Worm (Caenorhabditis elegans) whole organism, early embryonic: ENCODE measurements around the gene fbxa-166.

ENCODE experiments used
- B0310.2 ChIP-seq: sonication (generic microtip); optimal IDR thresholded peaks from 2 replicates; lab custom pipeline; 2016; ENCODE audit warnings: mild to moderate bottlenecking, missing genetic modification characterization, missing compliant biosample characterization
- F13C5.2 ChIP-seq: sonication (generic microtip); optimal IDR thresholded peaks from 2 replicates; lab custom pipeline; 2017; ENCODE audit warnings: mild to moderate bottlenecking, missing genetic modification characterization, inconsistent platforms, missing compliant biosample characterization
- aly-1 ChIP-seq: sonication (generic microtip); optimal IDR thresholded peaks from 2 replicates; lab custom pipeline; 2016; ENCODE audit warnings: missing genetic modification characterization, missing compliant biosample characterization
- ama-1 ChIP-seq: fragments of 150-350 bp; optimal IDR thresholded peaks from 2 replicates; lab custom pipeline; 2014
- ceh-13 ChIP-seq: fragments of 200-800 bp; sonication (Bioruptor generic); optimal IDR thresholded peaks from 2 replicates; lab custom pipeline; 2018; ENCODE audit warnings: mild to moderate bottlenecking, missing genetic modification characterization, missing compliant biosample characterization
- ceh-36 ChIP-seq: sonication (generic microtip); optimal IDR thresholded peaks from 2 replicates; lab custom pipeline; 2016; ENCODE audit warnings: missing genetic modification characterization, inconsistent platforms, missing compliant biosample characterization
- ets-7 ChIP-seq: sonication (generic microtip); optimal IDR thresholded peaks from 2 replicates; lab custom pipeline; 2016; ENCODE audit warnings: missing genotype, missing genetic modification characterization, missing compliant biosample characterization
- flt-1 ChIP-seq: fragments of 200-800 bp; sonication (Bioruptor generic); IDR thresholded peaks from 2 replicates; pipeline ENCODE4 v1.3.6; 2022; ENCODE audit warnings: missing genetic modification characterization, missing compliant biosample characterization
- hmbx-1 ChIP-seq: sonication (generic microtip); optimal IDR thresholded peaks from 2 replicates; lab custom pipeline; 2016; ENCODE audit warnings: mild to moderate bottlenecking, missing genetic modification characterization, missing compliant biosample characterization
- hmg-4 ChIP-seq: fragments of 200-800 bp; sonication (Bioruptor generic); optimal IDR thresholded peaks from 2 replicates; lab custom pipeline; 2018; ENCODE audit warnings: mild to moderate bottlenecking, missing genetic modification characterization, missing compliant biosample characterization
- hnd-1 ChIP-seq: sonication (generic microtip); optimal IDR thresholded peaks from 2 replicates; lab custom pipeline; 2016; ENCODE audit warnings: missing genetic modification characterization, missing compliant biosample characterization
- pes-1 ChIP-seq: fragments of 200-800 bp; sonication (Bioruptor generic); IDR thresholded peaks from 2 replicates; pipeline ENCODE4 v1.3.6; 2022; ENCODE audit warnings: missing genetic modification reagents, missing genetic modification characterization, missing compliant biosample characterization
- scrt-1 ChIP-seq: fragments of 200-800 bp; sonication (Bioruptor generic); IDR thresholded peaks from 2 replicates; pipeline ENCODE4 v1.3.6; 2022; ENCODE audit warnings: missing genetic modification characterization, missing compliant biosample characterization
- sea-1 ChIP-seq: fragments of 200-800 bp; sonication (Bioruptor generic); conservative IDR thresholded peaks from 2 replicates; pipeline ENCODE4 v1.3.6; 2022; ENCODE audit warnings: missing genetic modification characterization, missing compliant biosample characterization
- tbx-11 ChIP-seq: fragments of 200-800 bp; sonication (Bioruptor generic); IDR thresholded peaks from 2 replicates; pipeline ENCODE4 v1.3.6; 2022; ENCODE audit warnings: missing genetic modification characterization, missing compliant biosample characterization
- tbx-37 ChIP-seq: fragments of 200-800 bp; sonication (Bioruptor generic); conservative IDR thresholded peaks from 2 replicates; pipeline ENCODE4 v1.3.6; 2022; ENCODE audit warnings: missing genetic modification reagents, missing genetic modification characterization, missing compliant biosample characterization
- tra-4 ChIP-seq: sonication (generic microtip); optimal IDR thresholded peaks from 2 replicates; lab custom pipeline; 2017; ENCODE audit warnings: missing genetic modification characterization, missing compliant biosample characterization

The fbxa-166 gene

DNA sequence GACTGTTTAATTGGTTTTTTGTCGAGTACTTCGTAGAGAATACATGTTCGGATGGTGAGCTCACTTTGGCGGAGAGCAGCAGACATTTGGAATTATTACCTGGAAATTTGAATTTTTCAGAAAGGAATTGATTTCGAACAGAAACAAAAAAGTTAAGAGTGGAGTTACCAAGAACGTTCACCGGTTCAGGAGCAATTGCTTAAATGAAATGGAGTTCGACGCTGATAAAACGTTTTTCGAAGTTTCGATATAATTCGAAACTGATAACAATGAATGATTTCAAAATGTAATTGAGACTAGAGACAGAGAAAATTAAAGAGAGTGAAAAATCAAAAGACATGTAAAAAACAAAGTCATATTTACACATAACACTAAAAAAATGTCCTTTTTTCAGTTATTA lies 8.2 kb downstream of the fbxa-166 start, which contains the start of gene fbxa-163:
fbxa-163 (minus strand) TSS at position 101 of the 400 bp plus-strand sequence.
- TF ChIP-seq hmbx-1 (tag; lab: Kevin White, UChicago), result no peak
- no peak for TF ChIP-seq F13C5.2 (tag; lab: Kevin White, UChicago)
- no peak for TF ChIP-seq ama-1 (lab: Kevin White, UChicago)
- no peak for TF ChIP-seq ceh-13

DNA sequence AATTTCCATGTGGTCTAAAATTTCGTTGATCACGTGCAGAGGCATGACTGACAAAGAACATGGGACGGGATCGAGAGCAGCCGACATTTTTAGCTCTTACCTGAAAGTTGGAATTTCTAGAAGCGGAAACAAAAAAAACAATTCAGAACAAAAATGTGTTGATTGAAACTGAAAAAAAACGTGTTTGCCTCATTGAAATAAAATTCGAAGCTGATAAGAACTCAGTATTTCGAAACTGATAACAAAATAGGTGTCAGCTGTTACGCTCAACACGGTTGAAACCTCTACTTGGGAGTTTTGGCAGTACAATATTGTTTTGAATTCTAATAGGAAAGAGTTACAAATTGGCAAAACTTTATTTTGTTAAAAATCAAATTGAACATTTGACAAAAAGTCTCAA lies 9.9 kb downstream of the fbxa-166 start:
- no peak for TF ChIP-seq hnd-1 (tag; lab: Kevin White, UChicago)
- TF ChIP-seq flt-1, result no peak
- TF ChIP-seq scrt-1 (GFP tag; lab: Robert Waterston, UW), result no peak
- TF ChIP-seq tbx-11 (GFP tag; lab: Robert Waterston, UW), result no peak
- no peak for TF ChIP-seq pes-1 (GFP tag; lab: Robert Waterston, UW)
- no peak for TF ChIP-seq aly-1 (tag; lab: Kevin White, UChicago)
- no peak for TF ChIP-seq ama-1 (lab: Kevin White, UChicago)
- TF ChIP-seq ceh-13, result no peak
- no peak for TF ChIP-seq ceh-36 (tag; lab: Kevin White, UChicago)
- no peak for TF ChIP-seq sea-1 (GFP tag; lab: Robert Waterston, UW)
- TF ChIP-seq F13C5.2 (tag; lab: Kevin White, UChicago), result no peak
- no peak for TF ChIP-seq ets-7 (tag; lab: Kevin White, UChicago)
- TF ChIP-seq tra-4, result no peak
- no peak for TF ChIP-seq B0310.2 (tag; lab: Kevin White, UChicago)

DNA sequence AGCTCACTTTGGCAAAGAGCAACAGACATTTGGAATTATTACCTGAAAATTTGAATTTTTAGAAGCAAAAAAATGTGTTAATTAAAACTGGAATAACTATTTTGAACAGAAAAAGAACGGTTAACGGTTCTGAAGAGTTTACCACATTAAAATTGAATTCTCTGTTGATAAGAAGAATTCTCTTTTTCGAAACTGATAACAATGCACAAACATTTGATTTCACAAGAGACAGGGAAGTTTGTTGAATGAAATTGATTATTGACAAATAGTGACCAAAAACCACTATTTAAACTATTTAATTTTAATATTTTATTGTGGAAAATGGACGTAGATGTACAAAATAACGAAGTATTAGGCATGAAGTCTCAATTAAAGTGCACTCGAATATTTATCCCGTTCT lies 11.3 kb downstream of the fbxa-166 start:
- no peak for TF ChIP-seq ets-7 (tag; lab: Kevin White, UChicago)

DNA sequence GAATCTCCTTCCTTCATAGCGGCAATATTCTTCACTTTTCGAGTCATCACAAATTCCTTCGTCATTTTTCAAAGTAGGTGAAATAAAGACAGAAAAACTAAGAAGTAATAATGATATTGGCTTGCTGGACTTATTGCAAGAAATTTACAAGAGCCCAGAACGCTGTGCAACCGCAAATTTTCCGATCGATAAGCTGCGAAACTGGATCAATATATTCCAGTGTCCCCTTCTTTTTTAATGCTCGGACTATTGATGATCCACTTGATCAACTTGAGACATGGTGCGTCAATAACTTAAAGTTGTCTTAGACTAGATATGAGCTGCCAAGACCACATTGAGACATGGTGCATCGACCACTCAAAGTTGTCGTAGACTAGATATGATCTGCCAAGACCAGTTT lies 12.8 kb downstream of the fbxa-166 start, which contains the start of gene bath-33:
bath-33 (minus strand) TSS at position 101 of the 400 bp plus-strand sequence.
- no peak for TF ChIP-seq scrt-1 (GFP tag; lab: Robert Waterston, UW)
- TF ChIP-seq hnd-1 (tag; lab: Kevin White, UChicago), result no peak
- no peak for TF ChIP-seq tbx-11 (GFP tag; lab: Robert Waterston, UW)
- no peak for TF ChIP-seq tra-4
- no peak for TF ChIP-seq tbx-37

DNA sequence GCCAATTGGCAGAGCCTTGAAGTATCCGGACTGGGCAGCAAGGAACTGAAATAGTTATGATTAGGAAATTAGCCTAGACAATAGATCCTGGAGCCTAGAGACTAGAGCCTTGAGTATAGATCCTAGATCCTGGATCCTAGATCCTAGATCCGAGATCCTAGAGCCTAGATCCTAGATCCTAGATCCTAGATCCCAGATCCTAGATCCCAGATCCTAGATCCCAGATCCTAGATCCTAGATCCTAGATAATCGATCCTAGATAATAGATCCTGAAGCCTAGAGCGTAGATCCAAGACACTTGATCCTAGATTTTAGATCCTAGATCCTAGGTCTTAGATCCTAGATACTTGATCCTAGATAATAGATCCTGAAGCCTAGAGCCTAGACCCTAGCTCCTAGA lies 13.8 kb downstream of the fbxa-166 start:
- TF ChIP-seq hnd-1 (tag; lab: Kevin White, UChicago), result no peak
- TF ChIP-seq ets-7 (tag; lab: Kevin White, UChicago), result no peak
- no peak for TF ChIP-seq hmg-4 (GFP tag; lab: Kevin White, UChicago)
- no peak for TF ChIP-seq ceh-36 (tag; lab: Kevin White, UChicago)
- TF ChIP-seq tbx-11 (GFP tag; lab: Robert Waterston, UW), result no peak
- TF ChIP-seq ama-1 (lab: Kevin White, UChicago), result no peak
- TF ChIP-seq aly-1 (tag; lab: Kevin White, UChicago), result no peak
- no peak for TF ChIP-seq ceh-13
- TF ChIP-seq tbx-37, result no peak
- no peak for TF ChIP-seq hmbx-1 (tag; lab: Kevin White, UChicago)
- TF ChIP-seq sea-1 (GFP tag; lab: Robert Waterston, UW), result no peak
- no peak for TF ChIP-seq F13C5.2 (tag; lab: Kevin White, UChicago)
- TF ChIP-seq flt-1, result no peak
- TF ChIP-seq scrt-1 (GFP tag; lab: Robert Waterston, UW), result no peak
- no peak for TF ChIP-seq pes-1 (GFP tag; lab: Robert Waterston, UW)
- no peak for TF ChIP-seq B0310.2 (tag; lab: Kevin White, UChicago)

DNA sequence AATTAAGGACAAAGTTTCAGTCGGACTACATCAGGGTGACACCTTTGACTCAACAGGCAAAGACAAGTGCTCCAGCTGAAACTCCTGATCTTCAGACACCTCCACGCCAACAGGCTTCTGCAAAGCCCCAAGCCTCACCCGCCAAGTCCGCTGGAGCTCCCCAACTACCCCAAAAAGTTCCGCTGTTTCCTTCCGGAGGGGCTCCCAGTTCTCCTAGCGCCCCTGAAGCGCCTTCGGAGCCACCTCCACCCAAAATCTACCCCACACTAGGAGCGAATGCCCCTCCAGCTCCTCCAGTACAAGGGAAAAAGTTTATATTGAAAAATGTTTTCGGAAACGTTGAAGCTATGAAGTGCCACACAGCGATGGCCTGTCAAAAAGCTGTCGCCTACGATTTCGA lies 15.8 kb downstream of the fbxa-166 start:
- TF ChIP-seq ceh-36 (tag; lab: Kevin White, UChicago) (no peak), F13C5.2 (tag; lab: Kevin White, UChicago) (no peak), tbx-11 (GFP tag; lab: Robert Waterston, UW) (no peak), sea-1 (GFP tag; lab: Robert Waterston, UW) (no peak), flt-1 (no peak), pes-1 (GFP tag; lab: Robert Waterston, UW) (no peak), B0310.2 (tag; lab: Kevin White, UChicago) (no peak), hnd-1 (tag; lab: Kevin White, UChicago) (no peak)

DNA sequence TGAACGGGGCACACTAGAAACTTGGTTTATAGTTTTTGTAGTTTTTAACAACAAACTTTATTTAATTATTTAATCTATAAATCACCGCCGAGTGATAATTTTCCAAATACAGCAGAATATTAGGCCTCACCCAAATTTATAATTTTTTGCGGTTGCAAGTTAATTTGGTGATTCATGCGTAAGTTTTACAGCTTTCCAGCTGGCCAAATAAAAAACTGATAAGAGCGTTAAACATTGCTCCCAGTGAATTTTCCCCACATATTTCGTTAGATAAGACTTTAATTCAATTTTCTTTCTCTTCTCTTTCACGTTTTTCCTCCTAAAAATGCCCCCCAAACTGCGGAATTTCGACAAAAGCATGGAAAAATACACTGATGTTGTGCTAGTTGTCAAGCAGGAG lies 17.3 kb downstream of the fbxa-166 start, which contains the start of gene bath-47:
bath-47 (plus strand) TSS at position 305 of the 400 bp plus-strand sequence.
- TF ChIP-seq hmg-4 (GFP tag; lab: Kevin White, UChicago), result no peak
- no peak for TF ChIP-seq ceh-13
- TF ChIP-seq tbx-11 (GFP tag; lab: Robert Waterston, UW), result no peak
- TF ChIP-seq tra-4, result no peak
- TF ChIP-seq F13C5.2 (tag; lab: Kevin White, UChicago), result no peak
- TF ChIP-seq B0310.2 (tag; lab: Kevin White, UChicago), result no peak
- no peak for TF ChIP-seq scrt-1 (GFP tag; lab: Robert Waterston, UW)
- no peak for TF ChIP-seq pes-1 (GFP tag; lab: Robert Waterston, UW)
- no peak for TF ChIP-seq tbx-37
- TF ChIP-seq aly-1 (tag; lab: Kevin White, UChicago), result no peak
- no peak for TF ChIP-seq ceh-36 (tag; lab: Kevin White, UChicago)

DNA sequence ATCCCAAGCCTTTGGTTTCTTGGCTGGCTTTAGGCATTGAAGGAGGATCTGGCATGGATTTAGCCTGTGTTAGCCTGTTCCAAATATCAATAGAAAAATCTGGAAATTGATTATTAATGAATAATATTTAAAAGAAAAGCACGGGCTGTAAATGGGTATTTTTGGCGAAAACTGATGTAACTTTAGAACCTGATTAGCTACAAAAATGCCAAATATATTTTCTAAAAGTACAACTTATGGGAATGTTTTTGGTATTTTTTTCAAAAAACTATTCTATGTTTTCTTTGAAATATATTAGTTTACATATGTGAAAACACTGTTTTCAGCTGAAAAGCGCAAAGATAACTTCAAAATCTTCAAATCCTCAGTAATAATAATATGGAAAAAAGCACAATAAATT lies 18.2 kb downstream of the fbxa-166 start, which contains the start of gene bath-26:
bath-26 (minus strand) TSS at position 101 of the 400 bp plus-strand sequence.
- TF ChIP-seq ets-7 (tag; lab: Kevin White, UChicago), result no peak
- TF ChIP-seq hmbx-1 (tag; lab: Kevin White, UChicago), result no peak
- TF ChIP-seq sea-1 (GFP tag; lab: Robert Waterston, UW), result no peak
- no peak for TF ChIP-seq B0310.2 (tag; lab: Kevin White, UChicago)
- TF ChIP-seq tbx-37, result no peak
- no peak for TF ChIP-seq hmg-4 (GFP tag; lab: Kevin White, UChicago)
- no peak for TF ChIP-seq ama-1 (lab: Kevin White, UChicago)
- no peak for TF ChIP-seq aly-1 (tag; lab: Kevin White, UChicago)
- no peak for TF ChIP-seq tra-4
- TF ChIP-seq ceh-36 (tag; lab: Kevin White, UChicago), result no peak
- TF ChIP-seq hnd-1 (tag; lab: Kevin White, UChicago), result no peak
- no peak for TF ChIP-seq flt-1
- TF ChIP-seq tbx-11 (GFP tag; lab: Robert Waterston, UW), result no peak
- TF ChIP-seq pes-1 (GFP tag; lab: Robert Waterston, UW), result no peak
- no peak for TF ChIP-seq scrt-1 (GFP tag; lab: Robert Waterston, UW)
- TF ChIP-seq ceh-13, result no peak
- TF ChIP-seq F13C5.2 (tag; lab: Kevin White, UChicago), result no peak
